Worm (Caenorhabditis elegans) whole organism, young adult: ENCODE data around the gene chil-18.
"Not testable (repeated sequence)": the region's sequence is repeated elsewhere in the genome, so short reads cannot be mapped to it uniquely, and the experiment has no call there.

Experiments
- mel-28 ChIP-seq: sonication (generic microtip); optimal IDR thresholded peaks from 2 replicates; lab custom pipeline; 2016; ENCODE audit warnings: borderline replicate concordance, mild to moderate bottlenecking, missing genetic modification characterization, missing compliant biosample characterization
- snpc-4 ChIP-seq, 5 experiments: fragments of 150-350 bp in 1 of 5; sonication (generic microtip) in 4 of 5; optimal IDR thresholded peaks; 2 replicates each; lab custom pipeline; 2014 to 2018; ENCODE audit warnings: missing genetic modification characterization in 5 of 5, missing biosample characterization in 3 of 5, antibody characterized with exemption in 2 of 5, mild to moderate bottlenecking in 2 of 5, missing compliant biosample characterization in 2 of 5, missing genotype in 2 of 5, moderate library complexity in 2 of 5, missing genetic modification reagents in 1 of 5

- not testable (repeated sequence) for TF ChIP-seq mel-28 (tag; lab: Kevin White, UChicago); snpc-4 (GFP tag; optimal IDR thresholded peaks at IDR 0.05; lab: Kevin White, UChicago); snpc-4 (tag; optimal IDR thresholded peaks at IDR 0.05; lab: Kevin White, UChicago)
Observed at ce11 chrII:9452172-9452571, 4.1 kb downstream of the chil-18 start, which contains the start of gene R09D1.12.
